Worm (Caenorhabditis elegans): Measurements from ENCODE around the gene prmn-1.

The prmn-1 gene

ce11 chrX:11384534-11385441, at the start of gene prmn-1, which contains the start of gene F08B12.11:
TSS of gene prmn-1 (plus strand) at chrX:11385084.
TSS of gene F08B12.11 (plus strand) at chrX:11385054.
- no peak for TF ChIP-seq unc-62 (GFP tag; optimal IDR thresholded peaks at IDR 0.05)

- no peak for TF ChIP-seq unc-62 (GFP tag; optimal IDR thresholded peaks at IDR 0.05)
Measured at ce11 chrX:11337095-11337494, 47.8 kb upstream of the prmn-1 start.

- no peak for TF ChIP-seq unc-62 (GFP tag; optimal IDR thresholded peaks at IDR 0.05)
Measured at ce11 chrX:11337783-11338182, 47.1 kb upstream of the prmn-1 start, which contains the start of gene gcy-9. TSS of gene gcy-9 (minus strand) at chrX:11337883.

ce11 chrX:11339375-11339924, 45.4 kb upstream of the prmn-1 start, which contains the start of gene aco-1:
TSS of gene aco-1 (plus strand) at chrX:11339874.
- TF ChIP-seq unc-62 (GFP tag; optimal IDR thresholded peaks at IDR 0.05): no peak

- no peak for TF ChIP-seq unc-62 (GFP tag; optimal IDR thresholded peaks at IDR 0.05)
Measured at ce11 chrX:11340478-11340877, 44.4 kb upstream of the prmn-1 start.

ce11 chrX:11344899-11345298, 40.0 kb upstream of the prmn-1 start:
- TF ChIP-seq unc-62 (GFP tag; optimal IDR thresholded peaks at IDR 0.05): no peak

ce11 chrX:11345471-11345870, 39.4 kb upstream of the prmn-1 start:
- no peak for TF ChIP-seq unc-62 (GFP tag; optimal IDR thresholded peaks at IDR 0.05)

- TF ChIP-seq unc-62 (GFP tag; optimal IDR thresholded peaks at IDR 0.05): no peak
Measured at ce11 chrX:11346155-11346554, 38.7 kb upstream of the prmn-1 start, which contains the start of gene oct-2. TSS of gene oct-2 (plus strand) at chrX:11346455.

- no peak for TF ChIP-seq unc-62 (GFP tag; optimal IDR thresholded peaks at IDR 0.05)
Measured at ce11 chrX:11351288-11351687, 33.6 kb upstream of the prmn-1 start.

ce11 chrX:11351856-11352255, 33.0 kb upstream of the prmn-1 start, which contains the start of gene pgp-3:
TSS of gene pgp-3 (plus strand) at chrX:11352156.
- TF ChIP-seq unc-62 (GFP tag; optimal IDR thresholded peaks at IDR 0.05): no peak

ce11 chrX:11355856-11356255, 29.0 kb upstream of the prmn-1 start:
- TF ChIP-seq unc-62 (GFP tag; optimal IDR thresholded peaks at IDR 0.05): no peak

- no peak for TF ChIP-seq unc-62 (GFP tag; optimal IDR thresholded peaks at IDR 0.05)
Measured at ce11 chrX:11357516-11357915, 27.4 kb upstream of the prmn-1 start, which contains the start of gene pgp-4. TSS of gene pgp-4 (plus strand) at chrX:11357816.

- TF ChIP-seq unc-62 (GFP tag; optimal IDR thresholded peaks at IDR 0.05): no peak
Measured at ce11 chrX:11364914-11365313, 20.0 kb upstream of the prmn-1 start.

ce11 chrX:11365995-11366394, 18.9 kb upstream of the prmn-1 start:
- no peak for TF ChIP-seq unc-62 (GFP tag; optimal IDR thresholded peaks at IDR 0.05)

ce11 chrX:11367087-11367486, 17.8 kb upstream of the prmn-1 start:
- no peak for TF ChIP-seq unc-62 (GFP tag; optimal IDR thresholded peaks at IDR 0.05)

ce11 chrX:11367640-11368039, 17.2 kb upstream of the prmn-1 start:
- TF ChIP-seq unc-62 (GFP tag; optimal IDR thresholded peaks at IDR 0.05): no peak

- TF ChIP-seq unc-62 (GFP tag; optimal IDR thresholded peaks at IDR 0.05): no peak
Measured at ce11 chrX:11368417-11368816, 16.5 kb upstream of the prmn-1 start, which contains the start of gene ttyh-1. TSS of gene ttyh-1 (plus strand) at chrX:11368717.

All from whole organism, dauer.